Worm (Caenorhabditis elegans) whole organism, L1 larva: ENCODE data around the gene Y53G8B.2.

Source experiments
- C16A3.4 ChIP-seq: fragments of 150-350 bp; optimal IDR thresholded peaks from 2 replicates; lab custom pipeline; 2014; ENCODE audit warnings: missing biosample characterization, missing genetic modification characterization
- aha-1 ChIP-seq: fragments of 150-350 bp; optimal IDR thresholded peaks from 2 replicates; lab custom pipeline; 2014; ENCODE audit warnings: missing biosample characterization, missing genetic modification characterization
- aly-2 ChIP-seq: fragments of 150-350 bp; optimal IDR thresholded peaks from 2 replicates; lab custom pipeline; 2014; ENCODE audit warnings: missing biosample characterization, missing genetic modification characterization
- ama-1 ChIP-seq: fragments of 150-350 bp; optimal IDR thresholded peaks from 2 replicates; lab custom pipeline; 2014
- ceh-8 ChIP-seq: fragments of 200-800 bp; sonication (Bioruptor generic); optimal IDR thresholded peaks from 2 replicates; lab custom pipeline; 2018; ENCODE audit warnings: mild to moderate bottlenecking, missing genetic modification characterization, moderate library complexity, missing compliant biosample characterization
- ceh-88 ChIP-seq: fragments of 200-800 bp; sonication (Bioruptor generic); IDR thresholded peaks from 2 replicates; pipeline ENCODE4 v1.3.6; 2022; ENCODE audit warnings: missing genetic modification characterization, missing compliant biosample characterization
- ceh-90 ChIP-seq: sonication (generic microtip); optimal IDR thresholded peaks from 2 replicates; lab custom pipeline; 2016; ENCODE audit warnings: missing genetic modification characterization, missing compliant biosample characterization
- efl-1 ChIP-seq, 4 experiments: fragments of 150-350 bp; optimal IDR thresholded peaks in 3 of 4; peaks in 1 of 4; 1 replicate in 1 of 4; 2 replicates in 3 of 4; lab custom pipeline; 2014; ENCODE audit warnings: missing biosample characterization in 2 of 4, missing genetic modification characterization in 2 of 4, missing genetic modification reagents in 2 of 4
- egl-13 ChIP-seq: sonication (generic microtip); optimal IDR thresholded peaks from 2 replicates; lab custom pipeline; 2016; ENCODE audit warnings: missing genotype, missing genetic modification reagents, missing genetic modification characterization, missing compliant biosample characterization
- egl-27 ChIP-seq, 2 experiments: fragments of 150-350 bp in 1 of 2; sonication (generic microtip); optimal IDR thresholded peaks; 3 replicates each; lab custom pipeline; 2017 to 2018; ENCODE audit warnings: missing biosample characterization in 2 of 2, missing genetic modification characterization in 2 of 2, missing genetic modification reagents in 2 of 2
- elt-2 ChIP-seq: sonication (generic microtip); optimal IDR thresholded peaks from 2 replicates; lab custom pipeline; 2016; ENCODE audit warnings: missing genetic modification characterization, mild to moderate bottlenecking, inconsistent platforms, missing compliant biosample characterization, missing genetic modification reagents
- elt-3 ChIP-seq, 6 experiments: fragments of 150-350 bp in 1 of 6; sonication (generic microtip); optimal IDR thresholded peaks; 2 replicates each; lab custom pipeline; 2017 to 2018; ENCODE audit warnings: missing biosample characterization in 6 of 6, missing genetic modification characterization in 6 of 6, inconsistent platforms in 1 of 6
- fkh-10 ChIP-seq: sonication (generic microtip); optimal IDR thresholded peaks from 2 replicates; lab custom pipeline; 2017; ENCODE audit warnings: missing biosample characterization, missing genetic modification reagents, missing genetic modification characterization
- fkh-8 ChIP-seq: sonication (generic microtip); optimal IDR thresholded peaks from 2 replicates; lab custom pipeline; 2016; ENCODE audit warnings: mild to moderate bottlenecking, missing genetic modification characterization, missing compliant biosample characterization
- fos-1 ChIP-seq: fragments of 150-350 bp; optimal IDR thresholded peaks from 2 replicates; lab custom pipeline; 2014; ENCODE audit warnings: missing biosample characterization, missing genetic modification characterization
- irx-1 ChIP-seq: sonication (generic microtip); optimal IDR thresholded peaks from 2 replicates; lab custom pipeline; 2016; ENCODE audit warnings: missing genetic modification characterization, missing compliant biosample characterization
- jun-1 ChIP-seq: fragments of 150-350 bp; optimal IDR thresholded peaks from 2 replicates; lab custom pipeline; 2014; ENCODE audit warnings: missing biosample characterization, missing genetic modification reagents, missing genetic modification characterization
- lin-14 ChIP-seq: fragments of 200-800 bp; sonication (Bioruptor generic); optimal IDR thresholded peaks from 2 replicates; lab custom pipeline; 2018; ENCODE audit warnings: mild to moderate bottlenecking, missing genetic modification characterization, moderate library complexity, missing compliant biosample characterization
- lin-35 ChIP-seq, 2 experiments: fragments of 150-350 bp; optimal IDR thresholded peaks; 2 replicates each; lab custom pipeline; 2014; ENCODE audit warnings: missing biosample characterization in 2 of 2, missing genetic modification characterization in 2 of 2, missing genetic modification reagents in 2 of 2
- lin-39 ChIP-seq: fragments of 150-350 bp; optimal IDR thresholded peaks from 2 replicates; lab custom pipeline; 2014; ENCODE audit warnings: missing biosample characterization, missing genetic modification reagents, missing genetic modification characterization
- lsy-2 ChIP-seq, 2 experiments: fragments of 150-350 bp; optimal IDR thresholded peaks; 2 replicates each; lab custom pipeline; 2014; ENCODE audit warnings: missing biosample characterization in 2 of 2, missing genetic modification characterization in 2 of 2
- mep-1 ChIP-seq: fragments of 150-350 bp; optimal IDR thresholded peaks from 2 replicates; lab custom pipeline; 2014; ENCODE audit warnings: missing biosample characterization, missing genetic modification characterization
- nhr-11 ChIP-seq: fragments of 150-350 bp; optimal IDR thresholded peaks from 2 replicates; lab custom pipeline; 2014; ENCODE audit warnings: missing biosample characterization, missing genetic modification characterization
- nhr-237 ChIP-seq: fragments of 150-350 bp; optimal IDR thresholded peaks from 2 replicates; lab custom pipeline; 2014; ENCODE audit warnings: missing biosample characterization, missing genetic modification characterization
- nhr-84 ChIP-seq: sonication (generic microtip); optimal IDR thresholded peaks from 2 replicates; lab custom pipeline; 2017; ENCODE audit warnings: missing biosample characterization, missing genetic modification characterization
- pag-3 ChIP-seq: sonication (generic microtip); optimal IDR thresholded peaks from 2 replicates; lab custom pipeline; 2017; ENCODE audit warnings: missing genetic modification characterization, mild to moderate bottlenecking, missing compliant biosample characterization, antibody characterized with exemption, borderline replicate concordance; ENCODE audit not compliant: insufficient read depth
- rnt-1 ChIP-seq: sonication (generic microtip); optimal IDR thresholded peaks from 2 replicates; lab custom pipeline; 2016; ENCODE audit warnings: mild to moderate bottlenecking, missing genetic modification characterization, moderate library complexity, missing compliant biosample characterization
- snpc-4 ChIP-seq: fragments of 150-350 bp; optimal IDR thresholded peaks from 2 replicates; lab custom pipeline; 2014; ENCODE audit warnings: missing biosample characterization, missing genetic modification characterization
- snu-23 ChIP-seq: sonication (generic microtip); optimal IDR thresholded peaks from 2 replicates; lab custom pipeline; 2016; ENCODE audit warnings: missing genetic modification characterization, missing compliant biosample characterization
- sptf-1 ChIP-seq: fragments of 150-350 bp; optimal IDR thresholded peaks from 2 replicates; lab custom pipeline; 2014; ENCODE audit warnings: missing biosample characterization, missing genetic modification characterization
- sup-37 ChIP-seq: fragments of 200-800 bp; sonication (Bioruptor generic); optimal IDR thresholded peaks from 2 replicates; lab custom pipeline; 2018; ENCODE audit warnings: mild to moderate bottlenecking, missing genetic modification characterization, missing compliant biosample characterization
- unc-130 ChIP-seq: fragments of 150-350 bp; optimal IDR thresholded peaks from 2 replicates; lab custom pipeline; 2017; ENCODE audit warnings: missing biosample characterization, missing genetic modification characterization, inconsistent platforms
- unc-30 ChIP-seq: sonication (generic microtip); optimal IDR thresholded peaks from 2 replicates; lab custom pipeline; 2017; ENCODE audit warnings: missing biosample characterization, missing genetic modification characterization
- unc-62 ChIP-seq: fragments of 150-350 bp; optimal IDR thresholded peaks from 2 replicates; lab custom pipeline; 2014; ENCODE audit warnings: missing biosample characterization, missing genetic modification reagents, missing genetic modification characterization
- zip-4 ChIP-seq: fragments of 200-800 bp; sonication (Bioruptor generic); optimal IDR thresholded peaks from 2 replicates; lab custom pipeline; 2018; ENCODE audit warnings: mild to moderate bottlenecking, missing genetic modification characterization, moderate library complexity, missing compliant biosample characterization
- ztf-4 ChIP-seq: fragments of 150-350 bp; optimal IDR thresholded peaks from 2 replicates; lab custom pipeline; 2014; ENCODE audit warnings: missing biosample characterization, missing genetic modification characterization

Gene Y53G8B.2

ce11 chrIII:3127613-3128012 lies 23.9 kb upstream of the Y53G8B.2 start (continued):
- TF ChIP-seq lin-14 (GFP tag; lab: Kevin White, UChicago), result peak; percentile 67
- TF ChIP-seq C16A3.4 (tag; lab: Kevin White, UChicago), result no peak

ce11 chrIII:3127074-3127596 lies 23.4 kb upstream of the Y53G8B.2 start, which contains the start of gene nipa-1:
TSS of gene nipa-1 (minus strand) at chrIII:3127124.
- TF ChIP-seq C16A3.4 (tag; lab: Kevin White, UChicago), result no peak
- TF ChIP-seq mep-1 (tag; lab: Kevin White, UChicago), result no peak
- TF ChIP-seq snpc-4 (tag; lab: Kevin White, UChicago), result no peak
- no peak for TF ChIP-seq egl-27 (tag; optimal IDR thresholded peaks at IDR 0.05; lab: Kevin White, UChicago)
- TF ChIP-seq irx-1 (tag; lab: Kevin White, UChicago), result no peak

- TF ChIP-seq ceh-8 (GFP tag; lab: Kevin White, UChicago), result no peak
- TF ChIP-seq lsy-2 (tag; optimal IDR thresholded peaks at IDR 0.05; lab: Kevin White, UChicago), result no peak
- TF ChIP-seq rnt-1 (tag; lab: Kevin White, UChicago), result no peak
- TF ChIP-seq nhr-11, result no peak
- TF ChIP-seq fkh-10 (GFP tag; lab: Kevin White, UChicago), result no peak
- no peak for TF ChIP-seq unc-30
- no peak for TF ChIP-seq ama-1 (lab: Kevin White, UChicago)
- TF ChIP-seq nhr-84 (tag; lab: Kevin White, UChicago), result no peak
- TF ChIP-seq lin-35 (GFP tag; optimal IDR thresholded peaks at IDR 0.05; lab: Kevin White, UChicago), result no peak
- TF ChIP-seq irx-1 (tag; lab: Kevin White, UChicago), result no peak
- no peak for TF ChIP-seq egl-13
- TF ChIP-seq snu-23 (GFP tag; lab: Kevin White, UChicago), result no peak
- TF ChIP-seq aha-1, result no peak
- TF ChIP-seq lin-39, result no peak
- TF ChIP-seq ceh-90 (tag; lab: Kevin White, UChicago), result no peak
- TF ChIP-seq elt-3 (tag; optimal IDR thresholded peaks at IDR 0.05; lab: Kevin White, UChicago), result no peak
- no peak for TF ChIP-seq nhr-237 (tag; lab: Kevin White, UChicago)
- no peak for TF ChIP-seq sup-37
- TF ChIP-seq, all 84 proteins: peak for 0
Observed at ce11 chrIII:3124209-3124786, 20.5 kb upstream of the Y53G8B.2 start.

- TF ChIP-seq lin-35 (GFP tag; optimal IDR thresholded peaks at IDR 0.05; lab: Kevin White, UChicago) (peak in 1 of 2 experiments; percentile 18), elt-2 (tag; lab: Kevin White, UChicago) (peak; percentile 53), efl-1 (optimal IDR thresholded peaks at IDR 0.05; lab: Kevin White, UChicago) (no peak), efl-1 (GFP tag; optimal IDR thresholded peaks at IDR 0.05 in 1 of 2; lab: Kevin White, UChicago) (peak in 1 of 2 experiments; percentile 3), unc-62 (GFP tag; lab: Kevin White, UChicago) (no peak), fos-1 (tag; lab: Kevin White, UChicago) (no peak), fkh-8 (tag; lab: Kevin White, UChicago) (peak; percentile 59)
Observed at ce11 chrIII:3119972-3120371, 16.2 kb upstream of the Y53G8B.2 start.

ce11 chrIII:3116969-3117368 lies 13.2 kb upstream of the Y53G8B.2 start:
- TF ChIP-seq irx-1 (tag; lab: Kevin White, UChicago) (no peak), fkh-8 (tag; lab: Kevin White, UChicago) (no peak), pag-3 (tag; lab: Kevin White, UChicago) (no peak), aly-2 (tag; lab: Kevin White, UChicago) (no peak), unc-130 (tag; lab: Kevin White, UChicago) (no peak), ztf-4 (tag; lab: Kevin White, UChicago) (no peak), ceh-88 (GFP tag; lab: Robert Waterston, UW) (no peak), sptf-1 (tag; lab: Kevin White, UChicago) (no peak), jun-1 (tag; lab: Kevin White, UChicago) (peak; percentile 21), snpc-4 (tag; lab: Kevin White, UChicago) (no peak), elt-2 (tag; lab: Kevin White, UChicago) (peak; percentile 85), zip-4 (GFP tag; lab: Kevin White, UChicago) (no peak), lin-35 (GFP tag; optimal IDR thresholded peaks at IDR 0.05; lab: Kevin White, UChicago) (peak in 1 of 2 experiments; percentile 39)
- TF ChIP-seq, all 84 proteins: peak for 3
